Worm (Caenorhabditis elegans) whole organism, L4/young adult: ENCODE measurements around the gene ast-1.

Experiments used
- dao-5 ChIP-seq: sonication (generic microtip); optimal IDR thresholded peaks from 2 replicates; lab custom pipeline; 2016; ENCODE audit warnings: missing genotype, missing genetic modification characterization, moderate library complexity, missing compliant biosample characterization
- him-1 ChIP-seq: sonication (generic microtip); optimal IDR thresholded peaks from 2 replicates; lab custom pipeline; 2016; ENCODE audit warnings: missing genotype, missing genetic modification reagents, missing genetic modification characterization, missing compliant biosample characterization

ce11 chrII:4167833-4168232, 32.7 kb upstream of the ast-1 start:
- no peak for TF ChIP-seq dao-5 (tag; lab: Kevin White, UChicago)
- TF ChIP-seq him-1 (tag; lab: Kevin White, UChicago) = no peak
